Fruit fly (Drosophila melanogaster): Measurements from ENCODE around the gene CG7296.

DNA sequence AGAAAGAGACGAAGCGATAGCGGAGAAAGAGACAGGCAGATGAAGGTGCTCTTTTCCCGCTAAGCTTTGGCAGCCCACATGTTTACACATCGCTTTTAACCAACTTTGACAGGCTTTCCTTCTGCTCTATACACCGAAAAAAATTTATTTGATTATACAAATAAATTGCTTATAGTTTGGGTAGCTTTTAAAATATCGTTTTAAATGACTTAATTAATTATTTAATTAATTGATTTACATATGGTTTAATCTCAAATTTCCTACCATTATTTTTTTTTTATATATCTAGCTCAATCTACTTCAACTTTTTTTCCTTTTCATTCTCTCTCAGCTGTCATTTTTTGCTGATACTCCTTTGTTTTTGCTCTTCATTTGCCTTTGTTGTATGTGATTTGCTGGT lies 13.9 kb downstream of the CG7296 start:
- TF ChIP-seq Blimp-1 (GFP tag; optimal IDR thresholded peaks at IDR 0.05) (no peak), svp (GFP tag) (peak; percentile 60), ss (GFP tag; optimal IDR thresholded peaks at IDR 0.05) (peak in 1 of 2 experiments; percentile 40), CG16779 (tag; optimal IDR thresholded peaks at IDR 0.05) (no peak), CG11762 (GFP tag; optimal IDR thresholded peaks at IDR 0.05; ENCODE audit: insufficient read depth) (peak; percentile 22), Smox (GFP tag; optimal IDR thresholded peaks at IDR 0.05) (no peak), CG1621 (tag; optimal IDR thresholded peaks at IDR 0.05) (no peak), Hr4 (GFP tag; optimal IDR thresholded peaks at IDR 0.05) (peak; percentile 16)
